Fruit fly (Drosophila melanogaster) whole organism, embryonic: ENCODE results near the gene CG11905.

Experiments used
- Atf3 ChIP-seq: fragments of 200-800 bp; sonication (Bioruptor generic); optimal IDR thresholded peaks from 3 replicates; lab custom pipeline; 2016; ENCODE audit warnings: missing biosample characterization, missing genetic modification characterization
- CG11504 ChIP-seq: fragments of 200-800 bp; sonication (Bioruptor generic); optimal IDR thresholded peaks from 3 replicates; lab custom pipeline; 2019; ENCODE audit warnings: missing biosample characterization, mild to moderate bottlenecking, missing genetic modification characterization, moderate library complexity
- CG11695 ChIP-seq: fragments of 200-800 bp; sonication (Bioruptor generic); IDR thresholded peaks from 3 replicates; pipeline ENCODE4 v1.3.6; 2022; ENCODE audit warnings: missing biosample characterization, missing genetic modification characterization
- CG12071 ChIP-seq: fragments of 200-800 bp; sonication (Bioruptor generic); optimal IDR thresholded peaks from 3 replicates; lab custom pipeline; 2018; ENCODE audit warnings: missing biosample characterization, mild to moderate bottlenecking, missing genetic modification characterization
- CG12769 ChIP-seq: fragments of 200-800 bp; sonication (Bioruptor generic); optimal IDR thresholded peaks from 2 replicates; lab custom pipeline; 2019; ENCODE audit warnings: missing biosample characterization, mild to moderate bottlenecking, missing genetic modification characterization, moderate library complexity
- CG13287 ChIP-seq: fragments of 200-800 bp; sonication (Bioruptor generic); IDR thresholded peaks from 2 replicates; pipeline ENCODE4 v1.3.6; 2022; ENCODE audit warnings: missing biosample characterization, missing genetic modification characterization; ENCODE audit not compliant: partially characterized antibody
- CG15479 ChIP-seq: fragments of 200-800 bp; sonication (Bioruptor generic); optimal IDR thresholded peaks from 3 replicates; lab custom pipeline; 2019; ENCODE audit warnings: missing biosample characterization, mild to moderate bottlenecking, missing genetic modification characterization, moderate library complexity
- CG16815 ChIP-seq: fragments of 200-800 bp; sonication (Bioruptor generic); optimal IDR thresholded peaks from 3 replicates; lab custom pipeline; 2017; ENCODE audit warnings: missing biosample characterization, mild to moderate bottlenecking, missing genetic modification characterization
- CG17186 ChIP-seq: fragments of 200-800 bp; sonication (Bioruptor generic); optimal IDR thresholded peaks from 3 replicates; lab custom pipeline; 2017; ENCODE audit warnings: missing biosample characterization, missing genetic modification reagents, missing genetic modification characterization
- CG18476 ChIP-seq: fragments of 200-800 bp; sonication (Bioruptor generic); optimal IDR thresholded peaks from 2 replicates; lab custom pipeline; 2016; ENCODE audit warnings: missing biosample characterization, mild to moderate bottlenecking, missing genetic modification characterization
- CG2116 ChIP-seq: fragments of 200-800 bp; sonication (Bioruptor generic); optimal IDR thresholded peaks from 3 replicates; lab custom pipeline; 2018; ENCODE audit warnings: missing biosample characterization, mild to moderate bottlenecking, missing genetic modification characterization
- CG6791 ChIP-seq: fragments of 200-800 bp; sonication (Bioruptor generic); IDR thresholded peaks from 3 replicates; pipeline ENCODE4 v1.3.6; 2022; ENCODE audit warnings: missing biosample characterization, missing genetic modification characterization; ENCODE audit not compliant: partially characterized antibody
- CG7963 ChIP-seq: fragments of 200-800 bp; sonication (Bioruptor generic); IDR thresholded peaks from 3 replicates; pipeline ENCODE4 v1.3.6; 2022; ENCODE audit warnings: missing biosample characterization, missing genetic modification characterization; ENCODE audit not compliant: partially characterized antibody
- CG7987 ChIP-seq: fragments of 200-800 bp; sonication (Bioruptor generic); optimal IDR thresholded peaks from 2 replicates; lab custom pipeline; 2018; ENCODE audit warnings: missing biosample characterization, mild to moderate bottlenecking, missing genetic modification characterization, moderate library complexity
- CoRest ChIP-seq: fragments of 200-800 bp; sonication (Bioruptor generic); optimal IDR thresholded peaks from 3 replicates; lab custom pipeline; 2018; ENCODE audit warnings: missing biosample characterization, mild to moderate bottlenecking, missing genetic modification characterization, moderate library complexity
- E2f2 ChIP-seq: fragments of 200-800 bp; sonication (Bioruptor generic); IDR thresholded peaks from 2 replicates; pipeline ENCODE4 v1.3.6; 2022; ENCODE audit warnings: missing biosample characterization, missing genetic modification characterization
- Fer2 ChIP-seq: fragments of 200-800 bp; sonication (Bioruptor generic); optimal IDR thresholded peaks from 2 replicates; lab custom pipeline; 2018; ENCODE audit warnings: missing biosample characterization, mild to moderate bottlenecking, missing genetic modification characterization, moderate library complexity
- Gug ChIP-seq: fragments of 200-800 bp; sonication (Bioruptor generic); IDR thresholded peaks from 4 replicates; pipeline ENCODE4 v1.3.6; 2022; ENCODE audit warnings: missing biosample characterization, missing genetic modification characterization
- HmgZ ChIP-seq: fragments of 200-800 bp; sonication (Bioruptor generic); optimal IDR thresholded peaks from 2 replicates; lab custom pipeline; 2018; ENCODE audit warnings: missing biosample characterization, mild to moderate bottlenecking, missing genetic modification characterization
- Hr3 ChIP-seq: fragments of 200-800 bp; sonication (Bioruptor generic); optimal IDR thresholded peaks from 3 replicates; lab custom pipeline; 2016; ENCODE audit warnings: missing biosample characterization, missing genetic modification characterization
- Myb ChIP-seq: fragments of 200-800 bp; sonication (Bioruptor generic); optimal IDR thresholded peaks from 2 replicates; lab custom pipeline; 2016; ENCODE audit warnings: missing biosample characterization, missing genetic modification characterization
- NFAT ChIP-seq: fragments of 200-800 bp; sonication (Bioruptor generic); IDR thresholded peaks from 2 replicates; pipeline ENCODE4 v1.3.6; 2022; ENCODE audit warnings: missing biosample characterization, missing genetic modification characterization
- Ptx1 ChIP-seq: fragments of 200-800 bp; sonication (Bioruptor generic); IDR thresholded peaks from 2 replicates; pipeline ENCODE4 v1.3.6; 2022; ENCODE audit warnings: missing biosample characterization, missing genetic modification characterization
- Rfx ChIP-seq: fragments of 200-800 bp; sonication (Bioruptor generic); IDR thresholded peaks from 2 replicates; pipeline ENCODE4 v1.3.6; 2022; ENCODE audit warnings: missing biosample characterization, missing genetic modification characterization
- Six4 ChIP-seq: fragments of 200-800 bp; sonication (Bioruptor generic); optimal IDR thresholded peaks from 2 replicates; lab custom pipeline; 2016; ENCODE audit warnings: missing biosample characterization, missing genetic modification characterization
- Taf1 ChIP-seq: fragments of 200-800 bp; sonication (Bioruptor generic); IDR thresholded peaks from 2 replicates; pipeline ENCODE4 v1.3.6; 2022; ENCODE audit warnings: missing biosample characterization, missing genetic modification characterization
- ab ChIP-seq: fragments of 200-800 bp; sonication (Bioruptor generic); optimal IDR thresholded peaks from 2 replicates; lab custom pipeline; 2016; ENCODE audit warnings: missing biosample characterization, missing genetic modification characterization
- amos ChIP-seq: fragments of 200-800 bp; sonication (Bioruptor generic); IDR thresholded peaks from 2 replicates; pipeline ENCODE4 v1.3.6; 2022; ENCODE audit warnings: missing biosample characterization, missing genetic modification characterization; ENCODE audit not compliant: partially characterized antibody
- ato ChIP-seq: fragments of 200-800 bp; sonication (Bioruptor generic); IDR thresholded peaks from 2 replicates; pipeline ENCODE4 v1.3.6; 2022; ENCODE audit warnings: missing biosample characterization, missing genetic modification characterization; ENCODE audit not compliant: partially characterized antibody
- btn ChIP-seq: fragments of 200-800 bp; sonication (Bioruptor generic); optimal IDR thresholded peaks from 2 replicates; lab custom pipeline; 2016; ENCODE audit warnings: missing biosample characterization, missing genetic modification characterization
- crol ChIP-seq: fragments of 200-800 bp; sonication (Bioruptor generic); IDR thresholded peaks from 2 replicates; pipeline ENCODE4 v1.3.6; 2022; ENCODE audit warnings: missing biosample characterization, missing genetic modification characterization
- dati ChIP-seq: fragments of 200-800 bp; sonication (Bioruptor generic); IDR thresholded peaks from 2 replicates; pipeline ENCODE4 v1.3.6; 2022; ENCODE audit warnings: missing biosample characterization, missing genetic modification characterization
- dysf ChIP-seq: fragments of 200-800 bp; sonication (Bioruptor generic); IDR thresholded peaks from 3 replicates; pipeline ENCODE4 v1.3.6; 2022; ENCODE audit warnings: missing biosample characterization, missing genetic modification characterization
- ems ChIP-seq: fragments of 200-800 bp; sonication (Bioruptor generic); optimal IDR thresholded peaks from 3 replicates; lab custom pipeline; 2016; ENCODE audit warnings: missing biosample characterization, missing genetic modification characterization
- fd96Cb ChIP-seq: fragments of 200-800 bp; sonication (Bioruptor generic); optimal IDR thresholded peaks from 2 replicates; lab custom pipeline; 2018; ENCODE audit warnings: missing biosample characterization, mild to moderate bottlenecking, missing genetic modification characterization, moderate library complexity
- gfzf ChIP-seq: fragments of 200-800 bp; sonication (Bioruptor generic); optimal IDR thresholded peaks from 2 replicates; lab custom pipeline; 2016; ENCODE audit warnings: missing biosample characterization, mild to moderate bottlenecking, missing genetic modification characterization, moderate library complexity
- gsb-n ChIP-seq: fragments of 200-800 bp; sonication (Bioruptor generic); optimal IDR thresholded peaks from 3 replicates; lab custom pipeline; 2018; ENCODE audit warnings: missing biosample characterization, mild to moderate bottlenecking, missing genetic modification characterization
- kni ChIP-seq: fragments of 200-800 bp; sonication (Bioruptor generic); optimal IDR thresholded peaks from 3 replicates; lab custom pipeline; 2017; ENCODE audit warnings: mild to moderate bottlenecking, missing biosample characterization, missing genetic modification reagents, missing genetic modification characterization
- lbe ChIP-seq: fragments of 200-800 bp; sonication (Bioruptor generic); optimal IDR thresholded peaks from 2 replicates; lab custom pipeline; 2016; ENCODE audit warnings: missing biosample characterization, mild to moderate bottlenecking, missing genetic modification characterization
- lilli ChIP-seq: fragments of 200-800 bp; sonication (Bioruptor generic); optimal IDR thresholded peaks from 3 replicates; lab custom pipeline; 2016; ENCODE audit warnings: missing biosample characterization, missing genetic modification characterization
- nau ChIP-seq: fragments of 200-800 bp; sonication (Bioruptor generic); optimal IDR thresholded peaks from 3 replicates; lab custom pipeline; 2017; ENCODE audit warnings: missing biosample characterization, mild to moderate bottlenecking, missing genetic modification characterization, missing genetic modification reagents
- salm ChIP-seq: fragments of 200-800 bp; sonication (Bioruptor generic); optimal IDR thresholded peaks from 2 replicates; lab custom pipeline; 2018; ENCODE audit warnings: missing biosample characterization, mild to moderate bottlenecking, missing genetic modification characterization
- sim ChIP-seq: fragments of 200-800 bp; sonication (Bioruptor generic); IDR thresholded peaks from 2 replicates; pipeline ENCODE4 v1.3.6; 2022; ENCODE audit warnings: missing biosample characterization, missing genetic modification characterization
- sob ChIP-seq: fragments of 200-800 bp; sonication (Bioruptor generic); IDR thresholded peaks from 2 replicates; pipeline ENCODE4 v1.3.6; 2022; ENCODE audit warnings: missing biosample characterization, missing genetic modification characterization
- sr ChIP-seq: fragments of 200-800 bp; sonication (Bioruptor generic); IDR thresholded peaks from 3 replicates; pipeline ENCODE4 v1.3.6; 2022; ENCODE audit warnings: missing biosample characterization, missing genetic modification characterization
- stwl ChIP-seq: fragments of 200-800 bp; sonication (Bioruptor generic); optimal IDR thresholded peaks from 3 replicates; lab custom pipeline; 2018; ENCODE audit warnings: missing biosample characterization, mild to moderate bottlenecking, missing genetic modification characterization, moderate library complexity
- zen2 ChIP-seq: fragments of 200-800 bp; sonication (Bioruptor generic); IDR thresholded peaks from 3 replicates; pipeline ENCODE4 v1.3.6; 2022; ENCODE audit warnings: missing biosample characterization, missing genetic modification characterization; ENCODE audit not compliant: partially characterized antibody

The CG11905 gene

dm6 chr3L:16890650-16891336 lies 44.5 kb downstream of the CG11905 start (continued):
- peak; percentile 83 for TF ChIP-seq btn (GFP tag; lab: Kevin White, UChicago)
- TF ChIP-seq sim, result peak; percentile 86
- peak; percentile 50 for TF ChIP-seq CG15479
- peak; percentile 92 for TF ChIP-seq sob (GFP tag; lab: Robert Waterston, UW)
- TF ChIP-seq kni, result peak; percentile 98
- TF ChIP-seq fd96Cb (tag; lab: Kevin White, UChicago), result peak; percentile 93
- TF ChIP-seq Hr3 (GFP tag; lab: Kevin White, UChicago), result peak; percentile 88
- TF ChIP-seq CG17186, result peak; percentile 68
- peak; percentile 54 for TF ChIP-seq CG2116 (GFP tag; lab: Kevin White, UChicago)
- peak; percentile 46 for TF ChIP-seq Fer2 (tag; lab: Kevin White, UChicago)
- peak; percentile 85 for TF ChIP-seq ems (GFP tag; lab: Kevin White, UChicago)
- peak; percentile 92 for TF ChIP-seq gsb-n (tag; lab: Kevin White, UChicago)
- peak; percentile 99 for TF ChIP-seq crol (GFP tag; lab: Robert Waterston, UW)
- peak; percentile 56 for TF ChIP-seq Myb
- 0 out of 2 replicates have a peak, but pooled peaks have one; percentile 42 for TF ChIP-seq NFAT (GFP tag; lab: Robert Waterston, UW)
- peak; percentile 86 for TF ChIP-seq salm

- 0 out of 3 replicates have a peak, but pooled peaks have one; percentile 29 for TF ChIP-seq zen2 (GFP tag; lab: Robert Waterston, UW)
- no peak for TF ChIP-seq HmgZ
- no peak for TF ChIP-seq Atf3 (GFP tag; lab: Kevin White, UChicago)
- no peak for TF ChIP-seq CG7963 (GFP tag; lab: Robert Waterston, UW)
- TF ChIP-seq nau (GFP tag; lab: Kevin White, UChicago), result peak; percentile 24
- TF ChIP-seq CG12769 (tag; lab: Kevin White, UChicago), result peak; percentile 57
- TF ChIP-seq E2f2, result peak; percentile 7; the same call in 1 of the 2 replicates
- peak; percentile 41 for TF ChIP-seq CG13287 (GFP tag; lab: Robert Waterston, UW)
- 0 out of 3 replicates have a peak, but pooled peaks have one; percentile 13 for TF ChIP-seq CG11695 (GFP tag; lab: Robert Waterston, UW)
- TF ChIP-seq sim, result no peak
- 0 out of 3 replicates have a peak, but pooled peaks have one; percentile 11 for TF ChIP-seq dysf (GFP tag; lab: Robert Waterston, UW)
- TF ChIP-seq sr (GFP tag; lab: Robert Waterston, UW), result peak; percentile 72; the same call in 2 of the 3 replicates
- TF ChIP-seq CG12071 (GFP tag; lab: Kevin White, UChicago), result peak; percentile 4
- TF ChIP-seq CG7987 (GFP tag; lab: Kevin White, UChicago), result peak; percentile 5
- TF ChIP-seq ato, result no peak
- TF ChIP-seq dati, result 0 out of 2 replicates have a peak, but pooled peaks have one; percentile 8
- peak; percentile 95 for TF ChIP-seq stwl
- no peak for TF ChIP-seq ab (GFP tag; lab: Kevin White, UChicago)
- no peak for TF ChIP-seq Six4 (GFP tag; lab: Kevin White, UChicago)
- TF ChIP-seq lbe (GFP tag; lab: Kevin White, UChicago), result no peak
- peak; percentile 60; the same call in 2 of the 3 replicates for TF ChIP-seq CG6791
- TF ChIP-seq Rfx, result peak; percentile 19; the same call in 1 of the 2 replicates
- 0 out of 2 replicates have a peak, but pooled peaks have one; percentile 9 for TF ChIP-seq amos (GFP tag; lab: Robert Waterston, UW)
- no peak for TF ChIP-seq CG16815
- TF ChIP-seq lilli (GFP tag; lab: Kevin White, UChicago), result no peak
- no peak for TF ChIP-seq CoRest (tag; lab: Kevin White, UChicago)
- TF ChIP-seq gfzf (GFP tag; lab: Kevin White, UChicago), result peak; percentile 6
- no peak for TF ChIP-seq CG11504 (tag; lab: Kevin White, UChicago)
- no peak for TF ChIP-seq Gug (GFP tag; lab: Robert Waterston, UW)
- TF ChIP-seq Ptx1 (GFP tag; lab: Robert Waterston, UW), result no peak
- no peak for TF ChIP-seq Taf1 (GFP tag; lab: Robert Waterston, UW)
- TF ChIP-seq CG18476, result no peak
Observed at dm6 chr3L:16889545-16889944, 45.8 kb downstream of the CG11905 start.
